Worm (Caenorhabditis elegans) whole organism, L4/young adult: Measurements from ENCODE around the gene perm-3.

Experiments
- W03F9.2 ChIP-seq: fragments of 150-350 bp; optimal IDR thresholded peaks from 2 replicates; lab custom pipeline; 2014; ENCODE audit warnings: missing biosample characterization, missing genetic modification characterization
- him-1 ChIP-seq: sonication (generic microtip); optimal IDR thresholded peaks from 2 replicates; lab custom pipeline; 2016; ENCODE audit warnings: missing genotype, missing genetic modification reagents, missing genetic modification characterization, missing compliant biosample characterization

DNA sequence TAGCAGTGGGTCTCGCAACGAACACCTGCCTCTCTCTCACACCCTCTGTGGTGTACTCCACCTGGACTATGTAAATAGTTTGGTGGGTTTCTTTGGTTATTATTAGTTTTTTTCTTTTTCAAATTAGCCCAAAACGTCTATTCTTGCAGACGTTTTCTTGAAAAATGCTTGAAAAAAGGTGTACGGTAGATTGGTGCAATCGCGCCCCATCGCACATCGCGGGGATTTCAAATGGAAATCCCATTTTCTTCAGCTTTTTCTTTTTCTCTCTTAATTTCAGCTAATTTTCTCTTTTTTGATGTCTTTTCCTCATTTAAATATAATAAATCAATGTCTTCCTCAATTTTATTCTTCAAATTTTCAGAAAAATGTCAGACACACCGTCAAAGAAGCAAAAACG, 40.5 kb downstream of the perm-3 start, which contains the start of gene Y4C6B.1:
- TF ChIP-seq him-1 (no peak), W03F9.2 (tag; lab: Kevin White, UChicago) (no peak)
